Worm (Caenorhabditis elegans) whole organism, L2 larva: ENCODE results near the gene nhr-127.

Experiments
- elt-1 ChIP-seq: fragments of 150-350 bp; optimal IDR thresholded peaks from 2 replicates; lab custom pipeline; 2014; ENCODE audit warnings: missing biosample characterization, missing genetic modification characterization
- lin-11 ChIP-seq: fragments of 150-350 bp; sonication (generic microtip); optimal IDR thresholded peaks from 2 replicates; lab custom pipeline; 2014; ENCODE audit warnings: missing biosample characterization, missing genetic modification characterization, inconsistent platforms, mixed read lengths
- skn-1 ChIP-seq: sonication (generic microtip); optimal IDR thresholded peaks from 2 replicates; lab custom pipeline; 2017; ENCODE audit warnings: missing biosample characterization, missing genetic modification characterization
- zag-1 ChIP-seq: fragments of 150-350 bp; optimal IDR thresholded peaks from 2 replicates; lab custom pipeline; 2014; ENCODE audit warnings: missing biosample characterization, missing genetic modification characterization
- ztf-4 ChIP-seq: fragments of 150-350 bp; optimal IDR thresholded peaks from 2 replicates; lab custom pipeline; 2014; ENCODE audit warnings: missing biosample characterization, missing genetic modification characterization

- TF ChIP-seq zag-1 (tag; lab: Kevin White, UChicago) = no peak
- no peak for TF ChIP-seq elt-1 (tag; lab: Kevin White, UChicago)
- TF ChIP-seq ztf-4 (tag; lab: Kevin White, UChicago) = no peak
- TF ChIP-seq lin-11 = no peak
- TF ChIP-seq skn-1 = no peak
These were observed 34.2 kb upstream of the nhr-127 start for ce11 chrV:16225524-16226116.
